Fruit fly (Drosophila melanogaster): ENCODE data around the gene Caf1-180.

DNA sequence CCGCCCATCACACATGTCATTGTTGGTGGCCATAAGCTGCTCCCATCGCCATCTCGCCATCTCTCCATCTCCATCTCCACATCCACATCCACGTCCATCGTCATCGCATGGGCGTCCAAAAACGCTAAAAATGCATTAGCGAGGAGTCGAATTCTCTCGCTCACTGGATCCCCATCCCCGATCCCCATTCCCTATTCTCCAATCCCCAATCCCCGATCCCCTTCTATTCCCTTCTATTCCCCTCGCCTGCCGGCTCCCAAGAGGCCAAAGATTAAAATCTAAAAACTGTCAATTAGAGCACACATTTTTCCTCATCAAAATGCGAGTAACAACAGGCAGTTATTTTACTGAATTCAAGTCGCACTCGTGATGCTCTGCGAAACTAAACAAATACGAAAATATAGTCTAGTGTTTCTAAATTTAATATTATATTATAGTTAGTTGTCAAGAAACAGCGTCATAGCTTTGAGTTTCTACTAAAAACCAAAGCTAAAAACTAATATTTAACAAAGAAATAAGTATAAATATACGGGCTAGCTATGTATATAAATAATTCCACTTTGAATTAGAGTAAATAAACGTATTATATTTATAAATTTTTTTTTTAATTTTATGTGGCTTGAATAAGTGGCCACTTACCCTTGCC lies 10.8 kb upstream of the Caf1-180 start:
- no peak for TF ChIP-seq CG1620 (GFP tag; optimal IDR thresholded peaks at IDR 0.05)
- no peak for TF ChIP-seq Clk (GFP tag; optimal IDR thresholded peaks at IDR 0.05)
- no peak for TF ChIP-seq pad (GFP tag; optimal IDR thresholded peaks at IDR 0.05)
- no peak for TF ChIP-seq CG7101 (tag; optimal IDR thresholded peaks at IDR 0.05)
- no peak for TF ChIP-seq ovo (GFP tag; optimal IDR thresholded peaks at IDR 0.05)
- no peak for TF ChIP-seq Hr96 (GFP tag; optimal IDR thresholded peaks at IDR 0.05)
- no peak for TF ChIP-seq CG7045 (GFP tag; optimal IDR thresholded peaks at IDR 0.05)
- no peak for TF ChIP-seq CG11617 (GFP tag; optimal IDR thresholded peaks at IDR 0.05)
- TF ChIP-seq cic (GFP tag; optimal IDR thresholded peaks at IDR 0.05), result no peak
- no peak for TF ChIP-seq Mnt (GFP tag; optimal IDR thresholded peaks at IDR 0.05)
- no peak for TF ChIP-seq toe (GFP tag; optimal IDR thresholded peaks at IDR 0.05)
- no peak for TF ChIP-seq kay (GFP tag; ENCODE audit: borderline replicate concordance)

All from whole organism, adult.